Fruit fly (Drosophila melanogaster) whole organism, embryonic: ENCODE measurements around the gene Chrac-14.

Source experiments
- Adf1 ChIP-seq: fragments of 200-800 bp; sonication (Bioruptor generic); IDR thresholded peaks from 2 replicates; pipeline ENCODE4 v1.3.6; 2022; ENCODE audit warnings: missing biosample characterization, missing genetic modification characterization
- Aef1 ChIP-seq: fragments of 200-800 bp; sonication (Bioruptor generic); IDR thresholded peaks from 3 replicates; pipeline ENCODE4 v1.3.6; 2022; ENCODE audit warnings: missing biosample characterization, missing genetic modification characterization
- Atf6 ChIP-seq: fragments of 200-800 bp; sonication (Bioruptor generic); IDR thresholded peaks from 2 replicates; pipeline ENCODE4 v1.3.6; 2022; ENCODE audit warnings: missing biosample characterization, missing genetic modification characterization
- BtbVII ChIP-seq: fragments of 200-800 bp; sonication (Bioruptor generic); optimal IDR thresholded peaks from 3 replicates; lab custom pipeline; 2017; ENCODE audit warnings: missing biosample characterization, mild to moderate bottlenecking, missing genetic modification characterization
- CG10321 ChIP-seq: fragments of 200-800 bp; sonication (Bioruptor generic); IDR thresholded peaks from 2 replicates; pipeline ENCODE4 v1.3.6; 2022; ENCODE audit warnings: missing biosample characterization, missing genetic modification characterization
- CG10462 ChIP-seq: fragments of 200-800 bp; sonication (Bioruptor generic); optimal IDR thresholded peaks from 2 replicates; lab custom pipeline; 2016; ENCODE audit warnings: missing biosample characterization, missing genetic modification characterization
- CG12769 ChIP-seq: fragments of 200-800 bp; sonication (Bioruptor generic); optimal IDR thresholded peaks from 2 replicates; lab custom pipeline; 2019; ENCODE audit warnings: missing biosample characterization, mild to moderate bottlenecking, missing genetic modification characterization, moderate library complexity
- CG13123 ChIP-seq: fragments of 200-800 bp; sonication (Bioruptor generic); optimal IDR thresholded peaks from 2 replicates; lab custom pipeline; 2016; ENCODE audit warnings: missing biosample characterization, missing genetic modification characterization
- CG13287 ChIP-seq: fragments of 200-800 bp; sonication (Bioruptor generic); IDR thresholded peaks from 2 replicates; pipeline ENCODE4 v1.3.6; 2022; ENCODE audit warnings: missing biosample characterization, missing genetic modification characterization; ENCODE audit not compliant: partially characterized antibody
- CG13296 ChIP-seq: fragments of 200-800 bp; sonication (Bioruptor generic); optimal IDR thresholded peaks from 3 replicates; lab custom pipeline; 2018; ENCODE audit warnings: missing biosample characterization, mild to moderate bottlenecking, missing genetic modification characterization
- CG13894 ChIP-seq: fragments of 200-800 bp; sonication (Bioruptor generic); optimal IDR thresholded peaks from 3 replicates; lab custom pipeline; 2018; ENCODE audit warnings: missing biosample characterization, mild to moderate bottlenecking, missing genetic modification characterization, moderate library complexity
- CG14050 ChIP-seq: fragments of 200-800 bp; sonication (Bioruptor generic); IDR thresholded peaks from 3 replicates; pipeline ENCODE4 v1.3.6; 2022; ENCODE audit warnings: missing biosample characterization, missing genetic modification characterization
- CG15514 ChIP-seq: fragments of 200-800 bp; sonication (Bioruptor generic); optimal IDR thresholded peaks from 3 replicates; lab custom pipeline; 2017; ENCODE audit warnings: missing biosample characterization, missing genetic modification characterization, mild to moderate bottlenecking, moderate library complexity, missing genetic modification reagents
- CG15696 ChIP-seq: fragments of 200-800 bp; sonication (Bioruptor generic); optimal IDR thresholded peaks from 2 replicates; lab custom pipeline; 2019; ENCODE audit warnings: missing biosample characterization, mild to moderate bottlenecking, missing genetic modification characterization, moderate library complexity
- CG16813 ChIP-seq: fragments of 200-800 bp; sonication (Bioruptor generic); IDR thresholded peaks from 3 replicates; pipeline ENCODE4 v1.3.6; 2022; ENCODE audit warnings: missing biosample characterization, missing genetic modification characterization; ENCODE audit not compliant: partially characterized antibody
- CG18619 ChIP-seq: fragments of 200-800 bp; sonication (Bioruptor generic); optimal IDR thresholded peaks from 3 replicates; lab custom pipeline; 2017; ENCODE audit warnings: missing biosample characterization, mild to moderate bottlenecking, missing genetic modification characterization
- CG6683 ChIP-seq: fragments of 200-800 bp; sonication (Bioruptor generic); optimal IDR thresholded peaks from 2 replicates; lab custom pipeline; 2017; ENCODE audit warnings: missing biosample characterization, mild to moderate bottlenecking, missing genetic modification characterization, missing genetic modification reagents
- CG7839 ChIP-seq: fragments of 200-800 bp; sonication (Bioruptor generic); optimal IDR thresholded peaks from 3 replicates; lab custom pipeline; 2018; ENCODE audit warnings: missing biosample characterization, mild to moderate bottlenecking, missing genetic modification characterization, moderate library complexity
- CG8944 ChIP-seq: fragments of 200-800 bp; sonication (Bioruptor generic); optimal IDR thresholded peaks from 3 replicates; lab custom pipeline; 2016; ENCODE audit warnings: missing biosample characterization, missing genetic modification characterization
- CG9727 ChIP-seq: fragments of 200-800 bp; sonication (Bioruptor generic); optimal IDR thresholded peaks from 3 replicates; lab custom pipeline; 2017; ENCODE audit warnings: missing biosample characterization, mild to moderate bottlenecking, missing genetic modification characterization
- Camta ChIP-seq: fragments of 200-800 bp; sonication (Bioruptor generic); optimal IDR thresholded peaks from 2 replicates; lab custom pipeline; 2016; ENCODE audit warnings: missing biosample characterization, missing genetic modification characterization
- Dp ChIP-seq: fragments of 200-800 bp; sonication (Bioruptor generic); optimal IDR thresholded peaks from 2 replicates; lab custom pipeline; 2018; ENCODE audit warnings: missing biosample characterization, mild to moderate bottlenecking, missing genetic modification characterization, moderate library complexity
- H15 ChIP-seq: fragments of 200-800 bp; sonication (Bioruptor generic); IDR thresholded peaks from 3 replicates; pipeline ENCODE4 v1.3.6; 2022; ENCODE audit warnings: missing biosample characterization, missing genetic modification characterization
- HmgZ ChIP-seq: fragments of 200-800 bp; sonication (Bioruptor generic); optimal IDR thresholded peaks from 2 replicates; lab custom pipeline; 2018; ENCODE audit warnings: missing biosample characterization, mild to moderate bottlenecking, missing genetic modification characterization
- Hr51 ChIP-seq, 2 experiments: fragments of 200-800 bp; sonication (Bioruptor generic); optimal IDR thresholded peaks; 2 replicates in 1 of 2; 3 replicates in 1 of 2; lab custom pipeline; 2016 to 2018; ENCODE audit warnings: missing biosample characterization in 2 of 2, missing genetic modification characterization in 2 of 2, mild to moderate bottlenecking in 1 of 2, moderate library complexity in 1 of 2
- Jarid2 ChIP-seq: fragments of 200-800 bp; sonication (Bioruptor generic); optimal IDR thresholded peaks from 3 replicates; lab custom pipeline; 2017; ENCODE audit warnings: mild to moderate bottlenecking, missing biosample characterization, missing genetic modification reagents, missing genetic modification characterization
- NC2β ChIP-seq: fragments of 200-800 bp; sonication (Bioruptor generic); optimal IDR thresholded peaks from 2 replicates; lab custom pipeline; 2016; ENCODE audit warnings: missing biosample characterization, missing genetic modification characterization
- NK7.1 ChIP-seq: fragments of 200-800 bp; sonication (Bioruptor generic); optimal IDR thresholded peaks from 3 replicates; lab custom pipeline; 2016; ENCODE audit warnings: missing biosample characterization, missing genetic modification characterization
- Nf-YA ChIP-seq: fragments of 200-800 bp; sonication (Bioruptor generic); IDR thresholded peaks from 2 replicates; pipeline ENCODE4 v1.3.6; 2022; ENCODE audit warnings: missing biosample characterization, missing genetic modification characterization
- Nf-YC ChIP-seq: fragments of 200-800 bp; optimal IDR thresholded peaks from 3 replicates; lab custom pipeline; 2019; ENCODE audit warnings: missing biosample characterization, mild to moderate bottlenecking, missing genetic modification characterization, moderate library complexity
- Sin3A ChIP-seq: fragments of >200 bp; optimal IDR thresholded peaks from 2 replicates; lab custom pipeline; 2018
- Six4 ChIP-seq: fragments of 200-800 bp; sonication (Bioruptor generic); optimal IDR thresholded peaks from 2 replicates; lab custom pipeline; 2016; ENCODE audit warnings: missing biosample characterization, missing genetic modification characterization
- Sry-δ ChIP-seq: fragments of 200-800 bp; sonication (Bioruptor generic); optimal IDR thresholded peaks from 2 replicates; lab custom pipeline; 2016; ENCODE audit warnings: missing biosample characterization, missing genetic modification characterization
- Xbp1 ChIP-seq: fragments of 200-800 bp; sonication (Bioruptor generic); optimal IDR thresholded peaks from 3 replicates; lab custom pipeline; 2016; ENCODE audit warnings: missing biosample characterization, mild to moderate bottlenecking, missing genetic modification characterization
- amos ChIP-seq: fragments of 200-800 bp; sonication (Bioruptor generic); IDR thresholded peaks from 2 replicates; pipeline ENCODE4 v1.3.6; 2022; ENCODE audit warnings: missing biosample characterization, missing genetic modification characterization; ENCODE audit not compliant: partially characterized antibody
- caup ChIP-seq: fragments of 200-800 bp; sonication (Bioruptor generic); optimal IDR thresholded peaks from 3 replicates; lab custom pipeline; 2017; ENCODE audit warnings: missing biosample characterization, mild to moderate bottlenecking, missing genetic modification characterization, moderate library complexity; ENCODE audit not compliant: severe bottlenecking
- ci ChIP-seq: fragments of 200-800 bp; sonication (Bioruptor generic); IDR thresholded peaks from 3 replicates; pipeline ENCODE4 v1.3.6; 2022; ENCODE audit warnings: missing biosample characterization, missing genetic modification characterization
- crp ChIP-seq, 2 experiments: fragments of 200-800 bp; sonication (Bioruptor generic); optimal IDR thresholded peaks; 2 replicates in 1 of 2; 3 replicates in 1 of 2; lab custom pipeline; 2017; ENCODE audit warnings: missing biosample characterization in 2 of 2, missing genetic modification characterization in 2 of 2, mild to moderate bottlenecking in 1 of 2, moderate library complexity in 1 of 2
- disco-r ChIP-seq: fragments of 200-800 bp; sonication (Bioruptor generic); optimal IDR thresholded peaks from 2 replicates; lab custom pipeline; 2016; ENCODE audit warnings: missing biosample characterization, missing genetic modification characterization
- dmrt99B ChIP-seq: fragments of 200-800 bp; sonication (Bioruptor generic); optimal IDR thresholded peaks from 2 replicates; lab custom pipeline; 2018; ENCODE audit warnings: missing biosample characterization, mild to moderate bottlenecking, missing genetic modification characterization, moderate library complexity
- gcm2 ChIP-seq: fragments of 200-800 bp; sonication (Bioruptor generic); optimal IDR thresholded peaks from 2 replicates; lab custom pipeline; 2016; ENCODE audit warnings: missing biosample characterization, missing genetic modification characterization
- gt ChIP-seq: fragments of 200-800 bp; sonication (Bioruptor generic); IDR thresholded peaks from 2 replicates; pipeline ENCODE4 v1.3.6; 2022; ENCODE audit warnings: missing biosample characterization, missing genetic modification characterization
- kay ChIP-seq: fragments of 200-800 bp; sonication (Bioruptor generic); optimal IDR thresholded peaks from 2 replicates; lab custom pipeline; 2016; ENCODE audit warnings: missing biosample characterization, missing genetic modification characterization
- lmd ChIP-seq: fragments of 200-800 bp; sonication (Bioruptor generic); IDR thresholded peaks from 2 replicates; pipeline ENCODE4 v1.3.6; 2022; ENCODE audit warnings: missing biosample characterization, missing genetic modification characterization
- maf-S ChIP-seq: fragments of 200-800 bp; sonication (Bioruptor generic); optimal IDR thresholded peaks from 2 replicates; lab custom pipeline; 2016; ENCODE audit warnings: missing biosample characterization, missing genetic modification characterization
- nerfin-1 ChIP-seq: fragments of 200-800 bp; sonication (Bioruptor generic); optimal IDR thresholded peaks from 3 replicates; lab custom pipeline; 2019; ENCODE audit warnings: missing biosample characterization, mild to moderate bottlenecking, missing genetic modification characterization, moderate library complexity
- pan ChIP-seq, 4 experiments: fragments of >200 bp in 3 of 4; fragments of 200-800 bp in 1 of 4; sonication (Bioruptor generic) in 1 of 4; optimal IDR thresholded peaks in 3 of 4; IDR thresholded peaks in 1 of 4; 2 replicates each; pipeline versions ENCODE4 v1.3.6 to Lab custom; 2017 to 2022; ENCODE audit warnings: missing biosample characterization in 2 of 4, missing genetic modification characterization in 2 of 4, mixed read lengths in 1 of 4
- slp2 ChIP-seq: fragments of 200-800 bp; sonication (Bioruptor generic); optimal IDR thresholded peaks from 2 replicates; lab custom pipeline; 2016; ENCODE audit warnings: missing biosample characterization, missing genetic modification characterization
- tna ChIP-seq: fragments of 200-800 bp; sonication (Bioruptor generic); IDR thresholded peaks from 2 replicates; pipeline ENCODE4 v1.3.6; 2022; ENCODE audit warnings: missing biosample characterization, missing genetic modification characterization; ENCODE audit not compliant: partially characterized antibody
- unpg ChIP-seq: fragments of 200-800 bp; sonication (Bioruptor generic); optimal IDR thresholded peaks from 3 replicates; lab custom pipeline; 2018; ENCODE audit warnings: missing biosample characterization, mild to moderate bottlenecking, missing genetic modification characterization, moderate library complexity

The Chrac-14 gene

dm6 chr2L:8437176-8437575 is at the start of gene Chrac-14, which contains the start of gene D12 (continued):
- TF ChIP-seq Nf-YC (tag; lab: Kevin White, UChicago) (no peak), disco-r (GFP tag; lab: Kevin White, UChicago) (no peak), tna (GFP tag; lab: Robert Waterston, UW) (no peak), CG10321 (GFP tag; lab: Robert Waterston, UW) (no peak), CG18619 (GFP tag; lab: Kevin White, UChicago) (no peak), crp (GFP tag; optimal IDR thresholded peaks at IDR 0.05; lab: Kevin White, UChicago) (peak; percentile 60 to 92), CG6683 (no peak), NK7.1 (GFP tag; lab: Kevin White, UChicago) (no peak), CG10462 (GFP tag; lab: Kevin White, UChicago) (no peak), ci (GFP tag; lab: Robert Waterston, UW) (peak; percentile 64; the same call in 1 of the 3 replicates), pan (optimal IDR thresholded peaks at IDR 0.05; lab: Kevin White, UChicago) (no peak), pan (GFP tag; optimal IDR thresholded peaks at IDR 0.05 in 1 of 2, IDR thresholded peaks at IDR 0.05 in 1 of 2) (no peak), Dp (GFP tag; lab: Kevin White, UChicago) (peak; percentile 70), CG13296 (GFP tag; lab: Kevin White, UChicago) (no peak), Sry-δ (GFP tag; lab: Kevin White, UChicago) (peak; percentile 22), CG13123 (GFP tag; lab: Kevin White, UChicago) (no peak), CG8944 (GFP tag; lab: Kevin White, UChicago) (no peak), H15 (GFP tag; lab: Robert Waterston, UW) (no peak), amos (GFP tag; lab: Robert Waterston, UW) (peak; percentile 30; the same call in 1 of the 2 replicates), Nf-YA (no peak), Atf6 (no peak), CG9727 (no peak), Aef1 (GFP tag; lab: Robert Waterston, UW) (no peak), CG15696 (tag; lab: Kevin White, UChicago) (no peak), Sin3A (peak; percentile 50), lmd (GFP tag; lab: Robert Waterston, UW) (no peak; the same call in 1 of the 2 replicates), CG16813 (GFP tag; lab: Robert Waterston, UW) (no peak), CG7839 (tag; lab: Kevin White, UChicago) (no peak), slp2 (GFP tag; lab: Kevin White, UChicago) (no peak), dmrt99B (tag; lab: Kevin White, UChicago) (no peak), nerfin-1 (tag; lab: Kevin White, UChicago) (no peak), Adf1 (GFP tag; lab: Robert Waterston, UW) (0 out of 2 replicates have a peak, but pooled peaks have one; percentile 16), maf-S (GFP tag; lab: Kevin White, UChicago) (peak; percentile 32), gcm2 (GFP tag; lab: Kevin White, UChicago) (no peak), HmgZ (tag; lab: Kevin White, UChicago) (peak; percentile 18), Six4 (GFP tag; lab: Kevin White, UChicago) (no peak), caup (GFP tag; lab: Kevin White, UChicago) (no peak), Camta (GFP tag; lab: Kevin White, UChicago) (no peak), kay (no peak), Jarid2 (no peak), CG13287 (0 out of 2 replicates have a peak, but pooled peaks have one; percentile 33), unpg (no peak), CG13894 (tag; lab: Kevin White, UChicago) (no peak), CG12769 (tag; lab: Kevin White, UChicago) (no peak), gt (no peak), NC2β (GFP tag; lab: Kevin White, UChicago) (peak; percentile 11), Xbp1 (GFP tag; lab: Kevin White, UChicago) (peak; percentile 23), CG14050 (GFP tag; lab: Robert Waterston, UW) (no peak), BtbVII (GFP tag; lab: Kevin White, UChicago) (no peak), CG15514 (GFP tag; lab: Kevin White, UChicago) (peak; percentile 42), Hr51 (GFP tag; optimal IDR thresholded peaks at IDR 0.05; lab: Kevin White, UChicago) (no peak)
